Worm (Caenorhabditis elegans) whole organism, mixed stage, embryonic: ENCODE data around the gene madf-1.

Experiments
- M03D4.4 ChIP-seq: sonication (generic microtip); optimal IDR thresholded peaks from 2 replicates; lab custom pipeline; 2017; ENCODE audit warnings: mild to moderate bottlenecking, missing genetic modification characterization, missing compliant biosample characterization
- bed-3 ChIP-seq: fragments of 200-800 bp; sonication (Bioruptor generic); optimal IDR thresholded peaks from 3 replicates; lab custom pipeline; 2018; ENCODE audit warnings: mild to moderate bottlenecking, missing genetic modification characterization, moderate library complexity, missing compliant biosample characterization
- blmp-1 ChIP-seq: fragments of 150-350 bp; optimal IDR thresholded peaks from 2 replicates; lab custom pipeline; 2014; ENCODE audit warnings: missing biosample characterization, missing genetic modification characterization
- ceh-39 ChIP-seq: fragments of 150-350 bp; optimal IDR thresholded peaks from 2 replicates; lab custom pipeline; 2014; ENCODE audit warnings: missing biosample characterization, missing genetic modification characterization
- ceh-43 ChIP-seq: fragments of 200-800 bp; sonication (Bioruptor generic); optimal IDR thresholded peaks from 2 replicates; lab custom pipeline; 2018; ENCODE audit warnings: mild to moderate bottlenecking, missing genetic modification characterization, moderate library complexity, missing compliant biosample characterization
- ceh-83 ChIP-seq: fragments of 200-800 bp; sonication (Bioruptor generic); optimal IDR thresholded peaks from 2 replicates; lab custom pipeline; 2018; ENCODE audit warnings: mild to moderate bottlenecking, missing genetic modification characterization, missing compliant biosample characterization
- cnd-1 ChIP-seq: fragments of 200-800 bp; sonication (Bioruptor generic); optimal IDR thresholded peaks from 2 replicates; lab custom pipeline; 2018; ENCODE audit warnings: mild to moderate bottlenecking, missing genetic modification characterization, missing compliant biosample characterization
- drap-1 ChIP-seq: fragments of 200-800 bp; sonication (Bioruptor generic); optimal IDR thresholded peaks from 3 replicates; lab custom pipeline; 2018; ENCODE audit warnings: mild to moderate bottlenecking, missing genetic modification characterization, missing compliant biosample characterization
- elt-3 ChIP-seq: fragments of 150-350 bp; optimal IDR thresholded peaks from 2 replicates; lab custom pipeline; 2014; ENCODE audit warnings: missing biosample characterization, missing genetic modification characterization
- flh-1 ChIP-seq: fragments of 200-800 bp; sonication (Bioruptor generic); optimal IDR thresholded peaks from 2 replicates; lab custom pipeline; 2018; ENCODE audit warnings: mild to moderate bottlenecking, missing genetic modification characterization, moderate library complexity, missing compliant biosample characterization
- ham-2 ChIP-seq: fragments of 200-800 bp; sonication (Bioruptor generic); optimal IDR thresholded peaks from 2 replicates; lab custom pipeline; 2018; ENCODE audit warnings: mild to moderate bottlenecking, missing genetic modification characterization, missing compliant biosample characterization
- hlh-1 ChIP-seq: fragments of 150-350 bp; optimal IDR thresholded peaks from 2 replicates; lab custom pipeline; 2014; ENCODE audit warnings: missing biosample characterization, missing genetic modification reagents, missing genetic modification characterization
- lin-13 ChIP-seq: fragments of 150-350 bp; optimal IDR thresholded peaks from 2 replicates; lab custom pipeline; 2014; ENCODE audit warnings: missing biosample characterization, missing genetic modification characterization
- lin-32 ChIP-seq: fragments of 200-800 bp; sonication (Bioruptor generic); optimal IDR thresholded peaks from 2 replicates; lab custom pipeline; 2018; ENCODE audit warnings: mild to moderate bottlenecking, missing genetic modification characterization, missing compliant biosample characterization
- lsy-2 ChIP-seq: fragments of 150-350 bp; optimal IDR thresholded peaks from 2 replicates; lab custom pipeline; 2014; ENCODE audit warnings: missing biosample characterization, missing genetic modification characterization
- mab-5 ChIP-seq: fragments of 150-350 bp; optimal IDR thresholded peaks from 2 replicates; lab custom pipeline; 2014; ENCODE audit warnings: missing biosample characterization, missing genetic modification characterization
- mep-1 ChIP-seq: fragments of 150-350 bp; optimal IDR thresholded peaks from 2 replicates; lab custom pipeline; 2017; ENCODE audit warnings: missing biosample characterization, missing genetic modification reagents, missing genetic modification characterization, inconsistent platforms
- nhr-12 ChIP-seq: fragments of 150-350 bp; optimal IDR thresholded peaks from 2 replicates; lab custom pipeline; 2014; ENCODE audit warnings: missing biosample characterization, missing genetic modification characterization
- nhr-2 ChIP-seq: fragments of 150-350 bp; optimal IDR thresholded peaks from 2 replicates; lab custom pipeline; 2014; ENCODE audit warnings: missing biosample characterization, missing genetic modification characterization
- nhr-237 ChIP-seq: fragments of 150-350 bp; optimal IDR thresholded peaks from 2 replicates; lab custom pipeline; 2014; ENCODE audit warnings: missing biosample characterization, missing genetic modification characterization
- nhr-76 ChIP-seq: sonication (generic microtip); optimal IDR thresholded peaks from 2 replicates; lab custom pipeline; 2017; ENCODE audit warnings: missing biosample characterization, missing genetic modification characterization
- pha-4 ChIP-seq: fragments of 150-350 bp; optimal IDR thresholded peaks from 2 replicates; lab custom pipeline; 2018; ENCODE audit warnings: missing biosample characterization, missing genetic modification reagents, missing genetic modification characterization
- sem-2 ChIP-seq: fragments of 200-800 bp; sonication (Bioruptor generic); optimal IDR thresholded peaks from 2 replicates; lab custom pipeline; 2018; ENCODE audit warnings: mild to moderate bottlenecking, missing genetic modification characterization, missing compliant biosample characterization
- snpc-4 ChIP-seq: fragments of 150-350 bp; optimal IDR thresholded peaks from 2 replicates; lab custom pipeline; 2014; ENCODE audit warnings: missing biosample characterization, missing genetic modification characterization
- sptf-1 ChIP-seq: sonication (generic microtip); optimal IDR thresholded peaks from 2 replicates; lab custom pipeline; 2017; ENCODE audit warnings: mild to moderate bottlenecking, missing genetic modification characterization, moderate library complexity, missing compliant biosample characterization
- tbx-8 ChIP-seq: fragments of 200-800 bp; sonication (Bioruptor generic); optimal IDR thresholded peaks from 2 replicates; lab custom pipeline; 2018; ENCODE audit warnings: mild to moderate bottlenecking, missing genetic modification characterization, moderate library complexity, missing compliant biosample characterization
- unc-120 ChIP-seq: sonication (generic microtip); optimal IDR thresholded peaks from 2 replicates; lab custom pipeline; 2017; ENCODE audit warnings: missing genetic modification characterization, missing compliant biosample characterization; ENCODE audit not compliant: poor library complexity, severe bottlenecking
- unc-39 ChIP-seq: fragments of 150-350 bp; optimal IDR thresholded peaks from 2 replicates; lab custom pipeline; 2014; ENCODE audit warnings: missing biosample characterization, missing genetic modification characterization
- unc-62 ChIP-seq: fragments of 150-350 bp; optimal IDR thresholded peaks from 2 replicates; lab custom pipeline; 2014; ENCODE audit warnings: missing biosample characterization, missing genetic modification reagents, missing genetic modification characterization
- zip-8 ChIP-seq: fragments of 150-350 bp; optimal IDR thresholded peaks from 2 replicates; lab custom pipeline; 2014; ENCODE audit warnings: missing biosample characterization, missing genetic modification characterization
- ztf-11 ChIP-seq: fragments of 150-350 bp; optimal IDR thresholded peaks from 2 replicates; lab custom pipeline; 2014; ENCODE audit warnings: missing biosample characterization, missing genetic modification characterization

Gene madf-1

DNA sequence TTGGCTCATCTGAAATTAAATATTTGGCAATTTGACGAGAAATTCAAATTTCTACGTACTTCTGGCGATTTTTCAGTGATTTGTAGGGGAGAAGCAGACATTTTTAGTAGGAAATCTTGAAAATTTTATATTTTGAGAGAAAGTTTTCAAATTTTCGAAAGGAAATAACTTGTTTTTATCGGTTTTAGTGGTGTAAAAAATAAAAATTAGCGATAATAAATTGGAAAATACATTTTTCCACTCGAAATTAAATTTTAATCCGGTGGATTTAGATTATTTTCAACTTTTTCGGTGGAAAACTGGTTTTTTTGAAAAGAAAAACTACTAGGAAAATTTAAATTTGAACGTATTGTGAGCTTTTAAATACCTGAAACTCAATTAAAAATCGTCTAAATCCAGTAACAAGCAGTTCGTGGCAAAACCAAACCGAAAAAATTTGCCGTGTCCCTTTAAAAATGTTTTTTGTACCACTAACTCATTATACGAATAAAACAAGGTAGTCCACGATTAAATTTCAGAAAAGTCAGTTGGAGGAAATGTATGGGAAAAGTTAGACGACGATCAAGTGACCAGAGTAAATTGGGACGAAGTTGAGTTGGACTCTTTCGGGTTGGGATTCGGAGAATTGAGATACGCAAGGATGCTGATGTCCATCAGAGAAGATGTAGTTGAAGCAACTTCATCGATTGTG is at the start of gene madf-1, which contains the start of gene Y55F3BR.10:
madf-1 (minus strand) TSS at position 101 of the 691 bp plus-strand sequence.
Y55F3BR.10 (plus strand) TSS at position 641 of the 691 bp plus-strand sequence.
- TF ChIP-seq ceh-83 (GFP tag; lab: Kevin White, UChicago) (no peak), blmp-1 (tag; lab: Kevin White, UChicago) (no peak), nhr-237 (no peak), lin-13 (tag; lab: Kevin White, UChicago) (no peak), sem-2 (no peak), ceh-39 (tag; lab: Kevin White, UChicago) (no peak), mab-5 (tag; lab: Kevin White, UChicago) (no peak), unc-120 (no peak), ceh-43 (GFP tag; lab: Kevin White, UChicago) (no peak), drap-1 (GFP tag; lab: Kevin White, UChicago) (no peak), flh-1 (GFP tag; lab: Kevin White, UChicago) (no peak), nhr-2 (no peak), bed-3 (GFP tag; lab: Kevin White, UChicago) (no peak), elt-3 (no peak), hlh-1 (no peak)

DNA sequence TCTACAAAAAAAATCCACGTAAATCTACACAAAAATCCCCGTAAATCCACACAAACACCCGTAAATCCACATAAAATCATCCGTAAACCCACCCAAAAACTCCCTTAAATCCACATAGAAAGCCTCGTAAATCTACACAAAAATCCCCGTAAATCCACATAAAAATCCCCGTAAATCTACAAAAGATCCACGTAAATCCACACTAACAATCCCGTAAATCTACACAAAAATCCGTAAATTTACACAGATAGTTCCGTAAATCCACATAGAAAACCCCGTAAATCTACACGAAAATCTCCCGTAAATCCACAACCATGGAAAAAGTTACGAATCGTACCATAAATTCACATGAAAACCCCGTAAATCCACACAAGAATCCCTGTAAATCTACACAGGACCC is 46.9 kb upstream of the madf-1 start:
- TF ChIP-seq zip-8 (no peak), tbx-8 (GFP tag; lab: Kevin White, UChicago) (no peak), nhr-237 (no peak), ceh-83 (GFP tag; lab: Kevin White, UChicago) (no peak), pha-4 (tag; lab: Kevin White, UChicago) (no peak), lin-32 (GFP tag; lab: Kevin White, UChicago) (no peak)
- TF ChIP-seq, all 35 proteins: peak for 0

DNA sequence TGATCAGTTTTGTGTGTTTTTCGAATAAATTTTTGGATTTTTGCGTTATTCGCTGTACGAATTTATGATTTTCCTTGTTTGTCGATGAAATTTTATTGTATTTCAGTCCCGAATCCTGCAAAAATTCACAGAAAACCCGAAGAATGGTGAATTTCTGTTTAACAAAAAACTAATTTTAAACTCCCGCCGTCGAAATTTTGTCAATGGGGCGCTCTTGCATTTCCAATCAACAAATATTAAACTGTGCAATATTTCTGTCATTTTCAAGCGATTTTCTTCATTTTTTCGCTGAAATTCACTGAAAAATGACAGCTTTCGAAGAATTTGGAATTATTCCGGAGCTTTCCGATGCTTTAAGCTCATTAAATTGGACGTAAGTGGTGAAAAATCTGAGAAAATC is 43.0 kb upstream of the madf-1 start, which contains the start of gene Y55F3BR.1:
Y55F3BR.1 (plus strand) TSS at position 115 of the 400 bp plus-strand sequence.
- TF ChIP-seq zip-8 = no peak
- no peak for TF ChIP-seq ceh-39 (tag; lab: Kevin White, UChicago)
- TF ChIP-seq mep-1 = peak; percentile 22
- TF ChIP-seq mab-5 (tag; lab: Kevin White, UChicago) = no peak
- peak; percentile 57 for TF ChIP-seq pha-4 (tag; lab: Kevin White, UChicago)
- no peak for TF ChIP-seq flh-1 (GFP tag; lab: Kevin White, UChicago)
- TF ChIP-seq M03D4.4 (tag; lab: Kevin White, UChicago) = no peak
- TF ChIP-seq sptf-1 = no peak
- peak; percentile 9 for TF ChIP-seq lsy-2 (tag; lab: Kevin White, UChicago)
- no peak for TF ChIP-seq nhr-237
- TF ChIP-seq drap-1 (GFP tag; lab: Kevin White, UChicago) = no peak
- TF ChIP-seq hlh-1 = peak; percentile 41
- no peak for TF ChIP-seq snpc-4 (tag; lab: Kevin White, UChicago)
- TF ChIP-seq sem-2 = no peak
- TF ChIP-seq tbx-8 (GFP tag; lab: Kevin White, UChicago) = no peak
- TF ChIP-seq ham-2 = no peak
- TF ChIP-seq nhr-2 = no peak
- no peak for TF ChIP-seq ztf-11 (tag; lab: Kevin White, UChicago)
- no peak for TF ChIP-seq unc-39 (tag; lab: Kevin White, UChicago)
- no peak for TF ChIP-seq lin-13 (tag; lab: Kevin White, UChicago)

DNA sequence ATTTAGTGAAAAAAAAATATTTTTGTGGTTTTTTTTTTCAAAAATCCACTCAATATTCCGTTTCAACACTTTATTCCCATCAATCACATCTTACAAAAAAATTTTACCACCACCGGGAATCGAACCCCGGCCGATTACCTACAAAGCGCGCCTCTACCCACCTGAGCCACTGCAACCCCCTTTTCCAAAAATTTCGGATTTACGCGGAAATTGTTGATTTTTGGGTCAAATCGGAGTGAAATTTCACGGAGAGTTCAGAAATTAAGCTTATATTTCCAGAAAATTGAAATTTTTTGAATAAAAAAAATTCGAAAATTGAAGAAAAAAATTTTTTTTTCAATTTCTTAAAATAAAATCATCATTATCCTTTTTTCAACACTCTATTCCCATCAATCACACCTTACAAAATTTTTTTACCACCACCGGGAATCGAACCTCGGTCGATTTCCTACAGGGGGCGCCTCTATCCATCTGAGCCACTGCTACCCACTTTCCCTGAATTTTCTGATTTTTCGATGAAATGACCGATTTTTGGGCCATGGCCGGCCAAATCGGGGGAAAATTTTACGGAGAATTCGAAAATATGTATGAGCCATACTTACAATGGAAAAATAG is 41.6 kb upstream of the madf-1 start:
- TF ChIP-seq lin-32 (GFP tag; lab: Kevin White, UChicago) = no peak
- TF ChIP-seq unc-120 = no peak
- no peak for TF ChIP-seq mep-1
- TF ChIP-seq blmp-1 (tag; lab: Kevin White, UChicago) = no peak
- no peak for TF ChIP-seq ceh-43 (GFP tag; lab: Kevin White, UChicago)
- TF ChIP-seq ham-2 = no peak
- no peak for TF ChIP-seq cnd-1 (tag; lab: Kevin White, UChicago)
- TF ChIP-seq pha-4 (tag; lab: Kevin White, UChicago) = no peak
- TF ChIP-seq nhr-237 = no peak
- TF ChIP-seq nhr-12 = no peak
- TF ChIP-seq elt-3 = no peak
- TF ChIP-seq lin-13 (tag; lab: Kevin White, UChicago) = no peak
- TF ChIP-seq nhr-76 (tag; lab: Kevin White, UChicago) = no peak
- no peak for TF ChIP-seq unc-62 (GFP tag; lab: Kevin White, UChicago)
- TF ChIP-seq bed-3 (GFP tag; lab: Kevin White, UChicago) = no peak
- TF ChIP-seq snpc-4 (tag; lab: Kevin White, UChicago) = no peak
